Fruit fly (Drosophila melanogaster): Measurements from ENCODE around the gene CG16782.
A peak's percentile ranks its signal among the peaks of the same experiment; 100 is the strongest.

The CG16782 gene

dm6 chrX:3470467-3471079, 10.5 kb upstream of the CG16782 start:
- no peak for TF ChIP-seq Drgx (GFP tag; IDR thresholded peaks at IDR 0.05)
- peak; percentile 43 for TF ChIP-seq Ets65A (GFP tag)

dm6 chrX:3465551-3465950, 5.5 kb upstream of the CG16782 start:
- TF ChIP-seq onecut (GFP tag; IDR thresholded peaks at IDR 0.05) = no peak
- TF ChIP-seq Ptx1 (GFP tag; IDR thresholded peaks at IDR 0.05) = no peak
- TF ChIP-seq kay (GFP tag; optimal IDR thresholded peaks at IDR 0.05) = no peak
- TF ChIP-seq seq (GFP tag; IDR thresholded peaks at IDR 0.05) = no peak
- no peak for TF ChIP-seq exex (tag; optimal IDR thresholded peaks at IDR 0.05)
- no peak for TF ChIP-seq CG11504 (tag; optimal IDR thresholded peaks at IDR 0.05)
- peak; percentile 23 for TF ChIP-seq Ets97D (GFP tag; optimal IDR thresholded peaks at IDR 0.05)
- no peak for TF ChIP-seq wor (GFP tag; IDR thresholded peaks at IDR 0.05)
- no peak for TF ChIP-seq Lhr (GFP tag; optimal IDR thresholded peaks at IDR 0.05)
- no peak for TF ChIP-seq sug (tag; optimal IDR thresholded peaks at IDR 0.05)
- TF ChIP-seq CG17328 (GFP tag; IDR thresholded peaks at IDR 0.05) = no peak
- no peak for TF ChIP-seq tup (GFP tag; optimal IDR thresholded peaks at IDR 0.05)
- TF ChIP-seq row (GFP tag; IDR thresholded peaks at IDR 0.05) = peak; percentile 25; the same call in 1 of the 3 replicates
- peak; percentile 46 for TF ChIP-seq CTCF (GFP tag; optimal IDR thresholded peaks at IDR 0.05)
- no peak for TF ChIP-seq zfh2 (GFP tag; optimal IDR thresholded peaks at IDR 0.05)
- no peak for TF ChIP-seq danr (GFP tag; IDR thresholded peaks at IDR 0.05)
- no peak for TF ChIP-seq CG4820 (GFP tag; optimal IDR thresholded peaks at IDR 0.05)
- peak; percentile 42 for TF ChIP-seq cg (GFP tag; optimal IDR thresholded peaks at IDR 0.05)
- TF ChIP-seq CG12299 (tag; optimal IDR thresholded peaks at IDR 0.05) = no peak
- no peak for TF ChIP-seq B-H1 (GFP tag; IDR thresholded peaks at IDR 0.05)
- no peak for TF ChIP-seq Hr78 (GFP tag; optimal IDR thresholded peaks at IDR 0.05)
- TF ChIP-seq eve (GFP tag; optimal IDR thresholded peaks at IDR 0.05) = no peak
- no peak for TF ChIP-seq CrebB (tag; optimal IDR thresholded peaks at IDR 0.05)
- TF ChIP-seq MESR4 (GFP tag; optimal IDR thresholded peaks at IDR 0.05) = no peak
- peak; percentile 15; the same call in 1 of the 2 replicates for TF ChIP-seq E2f2 (GFP tag; IDR thresholded peaks at IDR 0.05)
- peak; percentile 35 for TF ChIP-seq CG17568 (GFP tag; optimal IDR thresholded peaks at IDR 0.05)
- peak; percentile 34; the same call in 1 of the 3 replicates for TF ChIP-seq CG2199 (GFP tag; IDR thresholded peaks at IDR 0.05)
- no peak for TF ChIP-seq CG15479 (GFP tag; optimal IDR thresholded peaks at IDR 0.05)
- no peak for TF ChIP-seq nerfin-1 (tag; optimal IDR thresholded peaks at IDR 0.05)
- TF ChIP-seq CG4282 (GFP tag; optimal IDR thresholded peaks at IDR 0.05) = no peak
- no peak for TF ChIP-seq Hr39 (optimal IDR thresholded peaks at IDR 0.05)
- TF ChIP-seq CG2889 (GFP tag; IDR thresholded peaks at IDR 0.05) = no peak
- TF ChIP-seq CG8924 (tag; optimal IDR thresholded peaks at IDR 0.05) = no peak
- no peak for TF ChIP-seq Hey (tag; optimal IDR thresholded peaks at IDR 0.05)
- no peak for TF ChIP-seq vnd (GFP tag; IDR thresholded peaks at IDR 0.05; ENCODE audit: partially characterized antibody)
- TF ChIP-seq sens (GFP tag) = peak; percentile 33
- no peak for TF ChIP-seq Bteb2 (GFP tag; optimal IDR thresholded peaks at IDR 0.05)
- peak; percentile 28 for TF ChIP-seq stwl (tag; optimal IDR thresholded peaks at IDR 0.05)
- peak; percentile 42 for TF ChIP-seq CG4707 (GFP tag; optimal IDR thresholded peaks at IDR 0.05)
- TF ChIP-seq nom (GFP tag; optimal IDR thresholded peaks at IDR 0.05) = no peak
- TF ChIP-seq CG12236 (GFP tag; optimal IDR thresholded peaks at IDR 0.05) = no peak
- TF ChIP-seq HLH4C (GFP tag; IDR thresholded peaks at IDR 0.05; ENCODE audit: partially characterized antibody) = no peak
- TF ChIP-seq CG32532 (GFP tag; IDR thresholded peaks at IDR 0.05) = peak; percentile 15; the same call in 1 of the 2 replicates
- TF ChIP-seq amos (GFP tag; IDR thresholded peaks at IDR 0.05; ENCODE audit: partially characterized antibody) = no peak
- no peak for TF ChIP-seq CG10321 (GFP tag; IDR thresholded peaks at IDR 0.05)
- TF ChIP-seq CG1647 (GFP tag; optimal IDR thresholded peaks at IDR 0.05) = no peak
- peak; percentile 70 for TF ChIP-seq ci (GFP tag; IDR thresholded peaks at IDR 0.05)
- TF ChIP-seq BtbVII (GFP tag; optimal IDR thresholded peaks at IDR 0.05) = no peak
